Worm (Caenorhabditis elegans) whole organism, early embryonic: ENCODE measurements around the gene clec-51.

Source experiments
- F13C5.2 ChIP-seq: sonication (generic microtip); optimal IDR thresholded peaks from 2 replicates; lab custom pipeline; 2017; ENCODE audit warnings: mild to moderate bottlenecking, missing genetic modification characterization, inconsistent platforms, missing compliant biosample characterization
- flt-1 ChIP-seq: fragments of 200-800 bp; sonication (Bioruptor generic); IDR thresholded peaks from 2 replicates; pipeline ENCODE4 v1.3.6; 2022; ENCODE audit warnings: missing genetic modification characterization, missing compliant biosample characterization
- hnd-1 ChIP-seq: sonication (generic microtip); optimal IDR thresholded peaks from 2 replicates; lab custom pipeline; 2016; ENCODE audit warnings: missing genetic modification characterization, missing compliant biosample characterization
- pes-1 ChIP-seq: fragments of 200-800 bp; sonication (Bioruptor generic); IDR thresholded peaks from 2 replicates; pipeline ENCODE4 v1.3.6; 2022; ENCODE audit warnings: missing genetic modification reagents, missing genetic modification characterization, missing compliant biosample characterization
- scrt-1 ChIP-seq: fragments of 200-800 bp; sonication (Bioruptor generic); IDR thresholded peaks from 2 replicates; pipeline ENCODE4 v1.3.6; 2022; ENCODE audit warnings: missing genetic modification characterization, missing compliant biosample characterization

DNA sequence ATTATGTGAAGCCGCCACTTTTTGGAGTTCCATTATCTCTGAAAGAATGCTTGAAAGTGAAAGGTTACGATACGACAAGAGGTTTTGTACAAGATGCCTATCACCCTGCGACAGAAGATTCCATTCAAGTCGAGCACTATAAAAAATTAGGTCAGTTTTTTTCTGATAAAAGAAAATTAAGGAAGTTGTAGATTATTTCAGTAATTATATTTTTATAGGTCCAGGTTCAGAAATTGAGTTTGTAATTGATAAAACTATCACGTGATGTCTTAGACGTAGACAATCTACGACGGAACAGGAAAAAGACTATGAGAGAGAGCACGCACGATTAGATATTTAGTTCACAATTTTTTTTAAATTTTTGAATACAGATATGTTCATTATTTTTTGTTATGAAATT is 3.6 kb downstream of the clec-51 start:
- TF ChIP-seq hnd-1 (tag; lab: Kevin White, UChicago): no peak
- TF ChIP-seq pes-1 (GFP tag; lab: Robert Waterston, UW): no peak
- TF ChIP-seq flt-1 (GFP tag; lab: Robert Waterston, UW): no peak
- no peak for TF ChIP-seq scrt-1 (GFP tag; lab: Robert Waterston, UW)
- TF ChIP-seq F13C5.2 (tag; lab: Kevin White, UChicago): no peak
